Worm (Caenorhabditis elegans) whole organism, mixed stage, embryonic: ENCODE measurements around the gene R148.5.
A peak's percentile ranks its signal among the peaks of the same experiment; 100 is the strongest.

ENCODE experiments used
- M03D4.4 ChIP-seq: sonication (generic microtip); optimal IDR thresholded peaks from 2 replicates; lab custom pipeline; 2017; ENCODE audit warnings: mild to moderate bottlenecking, missing genetic modification characterization, missing compliant biosample characterization
- bed-3 ChIP-seq: fragments of 200-800 bp; sonication (Bioruptor generic); optimal IDR thresholded peaks from 3 replicates; lab custom pipeline; 2018; ENCODE audit warnings: mild to moderate bottlenecking, missing genetic modification characterization, moderate library complexity, missing compliant biosample characterization
- blmp-1 ChIP-seq: fragments of 150-350 bp; optimal IDR thresholded peaks from 2 replicates; lab custom pipeline; 2014; ENCODE audit warnings: missing biosample characterization, missing genetic modification characterization
- ceh-39 ChIP-seq: fragments of 150-350 bp; optimal IDR thresholded peaks from 2 replicates; lab custom pipeline; 2014; ENCODE audit warnings: missing biosample characterization, missing genetic modification characterization
- ceh-43 ChIP-seq: fragments of 200-800 bp; sonication (Bioruptor generic); optimal IDR thresholded peaks from 2 replicates; lab custom pipeline; 2018; ENCODE audit warnings: mild to moderate bottlenecking, missing genetic modification characterization, moderate library complexity, missing compliant biosample characterization
- ceh-83 ChIP-seq: fragments of 200-800 bp; sonication (Bioruptor generic); optimal IDR thresholded peaks from 2 replicates; lab custom pipeline; 2018; ENCODE audit warnings: mild to moderate bottlenecking, missing genetic modification characterization, missing compliant biosample characterization
- ces-1 ChIP-seq: fragments of 150-350 bp; optimal IDR thresholded peaks from 2 replicates; lab custom pipeline; 2014; ENCODE audit warnings: missing biosample characterization, missing genetic modification reagents, missing genetic modification characterization
- cnd-1 ChIP-seq: fragments of 200-800 bp; sonication (Bioruptor generic); optimal IDR thresholded peaks from 2 replicates; lab custom pipeline; 2018; ENCODE audit warnings: mild to moderate bottlenecking, missing genetic modification characterization, missing compliant biosample characterization
- drap-1 ChIP-seq: fragments of 200-800 bp; sonication (Bioruptor generic); optimal IDR thresholded peaks from 3 replicates; lab custom pipeline; 2018; ENCODE audit warnings: mild to moderate bottlenecking, missing genetic modification characterization, missing compliant biosample characterization
- elt-1 ChIP-seq: sonication (generic microtip); optimal IDR thresholded peaks from 2 replicates; lab custom pipeline; 2017; ENCODE audit warnings: missing genetic modification characterization, mild to moderate bottlenecking, missing compliant biosample characterization, antibody characterized with exemption, moderate library complexity, borderline replicate concordance; ENCODE audit not compliant: insufficient read depth
- elt-3 ChIP-seq: fragments of 150-350 bp; optimal IDR thresholded peaks from 2 replicates; lab custom pipeline; 2014; ENCODE audit warnings: missing biosample characterization, missing genetic modification characterization
- flh-1 ChIP-seq: fragments of 200-800 bp; sonication (Bioruptor generic); optimal IDR thresholded peaks from 2 replicates; lab custom pipeline; 2018; ENCODE audit warnings: mild to moderate bottlenecking, missing genetic modification characterization, moderate library complexity, missing compliant biosample characterization
- ham-2 ChIP-seq: fragments of 200-800 bp; sonication (Bioruptor generic); optimal IDR thresholded peaks from 2 replicates; lab custom pipeline; 2018; ENCODE audit warnings: mild to moderate bottlenecking, missing genetic modification characterization, missing compliant biosample characterization
- hlh-1 ChIP-seq: fragments of 150-350 bp; optimal IDR thresholded peaks from 2 replicates; lab custom pipeline; 2014; ENCODE audit warnings: missing biosample characterization, missing genetic modification reagents, missing genetic modification characterization
- lin-13 ChIP-seq: fragments of 150-350 bp; optimal IDR thresholded peaks from 2 replicates; lab custom pipeline; 2014; ENCODE audit warnings: missing biosample characterization, missing genetic modification characterization
- lin-32 ChIP-seq: fragments of 200-800 bp; sonication (Bioruptor generic); optimal IDR thresholded peaks from 2 replicates; lab custom pipeline; 2018; ENCODE audit warnings: mild to moderate bottlenecking, missing genetic modification characterization, missing compliant biosample characterization
- lsy-2 ChIP-seq: fragments of 150-350 bp; optimal IDR thresholded peaks from 2 replicates; lab custom pipeline; 2014; ENCODE audit warnings: missing biosample characterization, missing genetic modification characterization
- mab-5 ChIP-seq: fragments of 150-350 bp; optimal IDR thresholded peaks from 2 replicates; lab custom pipeline; 2014; ENCODE audit warnings: missing biosample characterization, missing genetic modification characterization
- mep-1 ChIP-seq: fragments of 150-350 bp; optimal IDR thresholded peaks from 2 replicates; lab custom pipeline; 2017; ENCODE audit warnings: missing biosample characterization, missing genetic modification reagents, missing genetic modification characterization, inconsistent platforms
- mls-2 ChIP-seq: sonication (generic microtip); optimal IDR thresholded peaks from 2 replicates; lab custom pipeline; 2016; ENCODE audit warnings: mild to moderate bottlenecking, missing genetic modification characterization, moderate library complexity, missing compliant biosample characterization
- nhr-12 ChIP-seq: fragments of 150-350 bp; optimal IDR thresholded peaks from 2 replicates; lab custom pipeline; 2014; ENCODE audit warnings: missing biosample characterization, missing genetic modification characterization
- nhr-2 ChIP-seq: fragments of 150-350 bp; optimal IDR thresholded peaks from 2 replicates; lab custom pipeline; 2014; ENCODE audit warnings: missing biosample characterization, missing genetic modification characterization
- nhr-237 ChIP-seq: fragments of 150-350 bp; optimal IDR thresholded peaks from 2 replicates; lab custom pipeline; 2014; ENCODE audit warnings: missing biosample characterization, missing genetic modification characterization
- nhr-28 ChIP-seq: fragments of 150-350 bp; optimal IDR thresholded peaks from 2 replicates; lab custom pipeline; 2014; ENCODE audit warnings: missing biosample characterization, missing genetic modification characterization
- nhr-76 ChIP-seq: sonication (generic microtip); optimal IDR thresholded peaks from 2 replicates; lab custom pipeline; 2017; ENCODE audit warnings: missing biosample characterization, missing genetic modification characterization
- pha-4 ChIP-seq: fragments of 150-350 bp; optimal IDR thresholded peaks from 2 replicates; lab custom pipeline; 2018; ENCODE audit warnings: missing biosample characterization, missing genetic modification reagents, missing genetic modification characterization
- sem-2 ChIP-seq: fragments of 200-800 bp; sonication (Bioruptor generic); optimal IDR thresholded peaks from 2 replicates; lab custom pipeline; 2018; ENCODE audit warnings: mild to moderate bottlenecking, missing genetic modification characterization, missing compliant biosample characterization
- snpc-4 ChIP-seq: fragments of 150-350 bp; optimal IDR thresholded peaks from 2 replicates; lab custom pipeline; 2014; ENCODE audit warnings: missing biosample characterization, missing genetic modification characterization
- sptf-1 ChIP-seq: sonication (generic microtip); optimal IDR thresholded peaks from 2 replicates; lab custom pipeline; 2017; ENCODE audit warnings: mild to moderate bottlenecking, missing genetic modification characterization, moderate library complexity, missing compliant biosample characterization
- tbx-8 ChIP-seq: fragments of 200-800 bp; sonication (Bioruptor generic); optimal IDR thresholded peaks from 2 replicates; lab custom pipeline; 2018; ENCODE audit warnings: mild to moderate bottlenecking, missing genetic modification characterization, moderate library complexity, missing compliant biosample characterization
- unc-120 ChIP-seq: sonication (generic microtip); optimal IDR thresholded peaks from 2 replicates; lab custom pipeline; 2017; ENCODE audit warnings: missing genetic modification characterization, missing compliant biosample characterization; ENCODE audit not compliant: poor library complexity, severe bottlenecking
- unc-39 ChIP-seq: fragments of 150-350 bp; optimal IDR thresholded peaks from 2 replicates; lab custom pipeline; 2014; ENCODE audit warnings: missing biosample characterization, missing genetic modification characterization
- unc-62 ChIP-seq: fragments of 150-350 bp; optimal IDR thresholded peaks from 2 replicates; lab custom pipeline; 2014; ENCODE audit warnings: missing biosample characterization, missing genetic modification reagents, missing genetic modification characterization
- zip-8 ChIP-seq: fragments of 150-350 bp; optimal IDR thresholded peaks from 2 replicates; lab custom pipeline; 2014; ENCODE audit warnings: missing biosample characterization, missing genetic modification characterization
- ztf-11 ChIP-seq: fragments of 150-350 bp; optimal IDR thresholded peaks from 2 replicates; lab custom pipeline; 2014; ENCODE audit warnings: missing biosample characterization, missing genetic modification characterization

The R148.5 gene

ce11 chrIII:3171382-3171781, 5.9 kb downstream of the R148.5 start, which contains the start of gene R148.4:
Gene R148.4 (plus strand): TSS chrIII:3171592.
- TF ChIP-seq unc-120 = no peak
- no peak for TF ChIP-seq mab-5 (tag; lab: Kevin White, UChicago)
- TF ChIP-seq M03D4.4 (tag; lab: Kevin White, UChicago) = no peak
- TF ChIP-seq ham-2 (GFP tag; lab: Kevin White, UChicago) = no peak
- TF ChIP-seq lin-32 (GFP tag; lab: Kevin White, UChicago) = no peak
- TF ChIP-seq ces-1 (GFP tag; lab: Kevin White, UChicago) = no peak
- TF ChIP-seq ceh-83 = no peak
- no peak for TF ChIP-seq mls-2
- TF ChIP-seq flh-1 (GFP tag; lab: Kevin White, UChicago) = no peak
- no peak for TF ChIP-seq sem-2 (GFP tag; lab: Kevin White, UChicago)
- no peak for TF ChIP-seq elt-3 (tag; lab: Kevin White, UChicago)

DNA sequence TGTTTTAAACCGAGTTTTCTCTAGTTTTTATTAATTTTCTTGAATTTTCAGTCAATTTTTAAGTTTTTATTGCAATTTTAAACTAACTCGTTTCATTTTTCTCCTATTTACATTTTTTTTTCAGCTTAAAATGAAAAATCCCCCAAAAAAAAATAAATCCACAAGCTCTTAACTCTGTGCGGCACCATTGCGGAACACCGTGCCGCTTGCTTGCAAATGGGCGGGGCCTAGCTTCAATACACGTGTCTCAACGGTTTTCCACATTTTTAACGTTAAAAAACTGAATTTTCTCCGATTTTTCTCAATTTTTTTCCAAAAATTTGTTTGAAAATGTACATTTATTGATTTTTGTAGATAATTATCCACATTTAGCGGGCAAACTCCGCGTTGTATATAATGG, 9.5 kb downstream of the R148.5 start, which contains the start of gene R148.3:
Gene R148.3 (plus strand): TSS at position 347 of the 400 bp plus-strand sequence.
- TF ChIP-seq ceh-83 (peak; percentile 52), sptf-1 (tag; lab: Kevin White, UChicago) (peak; percentile 93), snpc-4 (no peak), nhr-237 (no peak), zip-8 (tag; lab: Kevin White, UChicago) (no peak), mab-5 (tag; lab: Kevin White, UChicago) (peak; percentile 46), sem-2 (GFP tag; lab: Kevin White, UChicago) (peak; percentile 57), mls-2 (peak; percentile 81), lin-13 (peak; percentile 79), unc-62 (no peak), blmp-1 (tag; lab: Kevin White, UChicago) (peak; percentile 42), ceh-43 (GFP tag; lab: Kevin White, UChicago) (peak; percentile 82), M03D4.4 (tag; lab: Kevin White, UChicago) (peak; percentile 81), mep-1 (peak; percentile 72), elt-1 (no peak), pha-4 (tag; lab: Kevin White, UChicago) (no peak), nhr-76 (tag; lab: Kevin White, UChicago) (no peak), lsy-2 (tag; lab: Kevin White, UChicago) (peak; percentile 57), bed-3 (GFP tag; lab: Kevin White, UChicago) (peak; percentile 74), unc-120 (peak; percentile 65), ceh-39 (no peak), ces-1 (GFP tag; lab: Kevin White, UChicago) (peak; percentile 16), lin-32 (GFP tag; lab: Kevin White, UChicago) (peak; percentile 31), flh-1 (GFP tag; lab: Kevin White, UChicago) (peak; percentile 46), tbx-8 (GFP tag; lab: Kevin White, UChicago) (peak; percentile 84), nhr-2 (tag; lab: Kevin White, UChicago) (peak; percentile 42), drap-1 (GFP tag; lab: Kevin White, UChicago) (peak; percentile 76), nhr-28 (tag; lab: Kevin White, UChicago) (no peak), hlh-1 (tag; lab: Kevin White, UChicago) (peak; percentile 65), nhr-12 (tag; lab: Kevin White, UChicago) (peak; percentile 40), ztf-11 (tag; lab: Kevin White, UChicago) (peak; percentile 62), elt-3 (tag; lab: Kevin White, UChicago) (no peak), unc-39 (peak; percentile 51), ham-2 (GFP tag; lab: Kevin White, UChicago) (peak; percentile 92), cnd-1 (tag; lab: Kevin White, UChicago) (peak; percentile 69)

DNA sequence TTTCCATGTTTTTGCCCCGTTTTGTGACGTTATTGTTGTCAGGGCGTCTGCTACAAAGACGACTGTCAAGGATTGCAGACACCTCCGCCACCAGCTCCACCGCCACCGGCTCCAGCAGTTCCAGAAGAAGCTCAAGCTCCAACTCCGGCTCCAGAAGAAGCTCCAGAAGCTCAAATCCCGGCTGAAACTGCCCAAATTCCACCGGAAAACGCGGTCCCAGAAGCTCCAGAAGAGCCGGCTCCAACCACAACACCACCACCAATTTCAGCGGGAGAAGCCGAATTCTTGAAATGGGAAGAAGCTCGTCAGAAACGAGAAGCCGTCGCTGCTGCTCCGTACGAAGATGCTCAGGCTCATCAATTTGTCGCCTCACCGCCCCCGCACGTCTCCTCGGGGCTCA, 11.3 kb downstream of the R148.5 start:
- TF ChIP-seq nhr-12 (tag; lab: Kevin White, UChicago) = no peak
- TF ChIP-seq ceh-43 (GFP tag; lab: Kevin White, UChicago) = no peak
- no peak for TF ChIP-seq ceh-83
- no peak for TF ChIP-seq drap-1 (GFP tag; lab: Kevin White, UChicago)
- TF ChIP-seq elt-3 (tag; lab: Kevin White, UChicago) = no peak
- no peak for TF ChIP-seq mab-5 (tag; lab: Kevin White, UChicago)
- no peak for TF ChIP-seq ces-1 (GFP tag; lab: Kevin White, UChicago)
- no peak for TF ChIP-seq unc-39
- no peak for TF ChIP-seq cnd-1 (tag; lab: Kevin White, UChicago)
- TF ChIP-seq nhr-28 (tag; lab: Kevin White, UChicago) = no peak
- TF ChIP-seq lin-32 (GFP tag; lab: Kevin White, UChicago) = no peak
- no peak for TF ChIP-seq hlh-1 (tag; lab: Kevin White, UChicago)
- TF ChIP-seq mep-1 = no peak
- TF ChIP-seq snpc-4 = no peak
